Worm (Caenorhabditis elegans): ENCODE measurements around the gene Y39F10A.6.

Gene Y39F10A.6

DNA sequence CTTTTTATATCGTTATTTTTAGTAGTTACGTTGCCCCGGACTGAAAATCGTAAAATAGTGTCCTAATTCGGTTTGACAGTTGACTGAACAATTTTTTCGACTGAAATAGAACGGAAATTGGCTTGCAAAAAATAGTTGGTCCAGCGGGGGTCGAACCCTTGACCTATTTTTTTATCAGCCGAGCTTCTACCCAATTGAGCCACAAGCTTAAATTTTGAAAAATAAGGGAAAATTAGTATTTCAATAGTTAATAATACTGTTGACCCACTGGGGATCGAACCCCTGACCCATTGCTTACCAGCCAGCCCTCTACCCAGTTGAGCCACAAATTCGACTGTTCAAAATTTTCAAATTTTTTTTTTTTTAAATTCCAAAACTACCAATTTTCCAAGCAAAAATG lies 31.6 kb downstream of the Y39F10A.6 start:
- TF ChIP-seq scrt-1 (GFP tag; IDR thresholded peaks at IDR 0.05) (no peak), ets-7 (tag; optimal IDR thresholded peaks at IDR 0.05) (no peak), ceh-36 (tag; optimal IDR thresholded peaks at IDR 0.05) (no peak), flt-1 (GFP tag; IDR thresholded peaks at IDR 0.05) (no peak), hnd-1 (tag; optimal IDR thresholded peaks at IDR 0.05) (no peak), aly-1 (tag; optimal IDR thresholded peaks at IDR 0.05) (no peak), B0310.2 (tag; optimal IDR thresholded peaks at IDR 0.05) (no peak), tra-4 (tag; optimal IDR thresholded peaks at IDR 0.05) (no peak), ceh-13 (GFP tag; optimal IDR thresholded peaks at IDR 0.05) (no peak), tbx-37 (GFP tag; conservative IDR thresholded peaks at IDR 0.05) (no peak), hmbx-1 (tag; optimal IDR thresholded peaks at IDR 0.05) (no peak), sea-1 (GFP tag; conservative IDR thresholded peaks at IDR 0.05) (no peak), tbx-11 (GFP tag; IDR thresholded peaks at IDR 0.05) (no peak)

DNA sequence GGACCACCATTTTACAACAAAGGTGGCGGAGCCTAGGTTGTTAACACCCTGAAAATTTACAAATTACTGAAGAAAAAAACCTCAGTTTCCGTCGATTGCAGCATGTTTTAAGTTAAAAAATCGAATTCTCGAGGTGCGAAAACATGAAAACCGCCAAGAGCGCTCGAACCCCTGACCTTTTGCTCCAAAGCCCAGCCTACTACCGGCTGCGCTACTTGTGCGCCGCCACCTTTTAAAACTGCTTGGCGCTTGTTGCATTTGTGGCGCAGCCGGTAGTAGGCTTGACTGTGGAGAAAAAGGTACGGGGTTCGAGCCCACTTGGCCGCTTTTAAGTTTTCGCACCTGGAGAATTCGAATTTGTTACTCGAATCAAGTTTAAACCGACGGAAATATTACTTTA lies 33.3 kb downstream of the Y39F10A.6 start, which contains the start of gene snt-6:
Gene snt-6 (minus strand): TSS at position 58 of the 400 bp plus-strand sequence.
- TF ChIP-seq tbx-37 (GFP tag; conservative IDR thresholded peaks at IDR 0.05) (no peak), ceh-13 (GFP tag; optimal IDR thresholded peaks at IDR 0.05) (no peak), aly-1 (tag; optimal IDR thresholded peaks at IDR 0.05) (no peak), ets-7 (tag; optimal IDR thresholded peaks at IDR 0.05) (no peak), tbx-11 (GFP tag; IDR thresholded peaks at IDR 0.05) (no peak), F13C5.2 (tag; optimal IDR thresholded peaks at IDR 0.05) (no peak), hmg-4 (GFP tag; optimal IDR thresholded peaks at IDR 0.05) (no peak), sea-1 (GFP tag; conservative IDR thresholded peaks at IDR 0.05) (no peak), ama-1 (optimal IDR thresholded peaks at IDR 0.05) (no peak), pes-1 (GFP tag; IDR thresholded peaks at IDR 0.05) (no peak), hnd-1 (tag; optimal IDR thresholded peaks at IDR 0.05) (no peak), B0310.2 (tag; optimal IDR thresholded peaks at IDR 0.05) (no peak)

DNA sequence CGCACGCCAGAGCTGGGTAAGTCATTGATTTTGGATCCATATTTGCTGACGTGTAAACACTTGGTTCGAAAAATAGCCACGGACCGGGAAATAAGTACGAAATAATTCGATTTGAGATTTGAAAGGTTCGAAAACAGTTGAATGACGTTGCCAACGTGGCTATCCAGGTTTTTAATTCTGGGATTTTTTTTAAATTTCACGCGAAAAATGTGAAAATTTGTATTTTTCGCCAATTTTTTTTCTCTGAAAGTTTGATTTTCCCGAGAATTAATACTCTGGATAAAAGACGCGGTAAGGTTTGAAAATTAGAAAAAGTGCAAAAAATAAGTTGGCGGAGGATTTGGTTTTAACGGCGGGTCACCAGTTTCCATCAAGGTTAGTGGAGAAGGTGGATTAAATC lies 42.6 kb downstream of the Y39F10A.6 start, which contains the start of gene fbxc-48:
Gene fbxc-48 (minus strand): TSS at position 101 of the 400 bp plus-strand sequence.
- TF ChIP-seq tra-4 (tag; optimal IDR thresholded peaks at IDR 0.05) (no peak), hmbx-1 (tag; optimal IDR thresholded peaks at IDR 0.05) (no peak), F13C5.2 (tag; optimal IDR thresholded peaks at IDR 0.05) (no peak), sea-1 (GFP tag; conservative IDR thresholded peaks at IDR 0.05) (no peak), ets-7 (tag; optimal IDR thresholded peaks at IDR 0.05) (no peak), scrt-1 (GFP tag; IDR thresholded peaks at IDR 0.05) (no peak), aly-1 (tag; optimal IDR thresholded peaks at IDR 0.05) (no peak), hnd-1 (tag; optimal IDR thresholded peaks at IDR 0.05) (no peak)
